Fruit fly (Drosophila melanogaster) whole organism, embryonic: ENCODE results near the gene GlcAT-P.

Experiments
- Atf6 ChIP-seq: fragments of 200-800 bp; sonication (Bioruptor generic); IDR thresholded peaks from 2 replicates; pipeline ENCODE4 v1.3.6; 2022; ENCODE audit warnings: missing biosample characterization, missing genetic modification characterization
- CG10959 ChIP-seq: fragments of 200-800 bp; sonication (Bioruptor generic); IDR thresholded peaks from 2 replicates; pipeline ENCODE4 v1.3.6; 2022; ENCODE audit warnings: missing biosample characterization, missing genetic modification characterization
- CG11398 ChIP-seq: fragments of 200-800 bp; sonication (Bioruptor generic); optimal IDR thresholded peaks from 2 replicates; lab custom pipeline; 2016; ENCODE audit warnings: missing biosample characterization, missing genetic modification characterization
- CG12942 ChIP-seq: fragments of 200-800 bp; sonication (Bioruptor generic); optimal IDR thresholded peaks from 3 replicates; lab custom pipeline; 2016; ENCODE audit warnings: missing biosample characterization, missing genetic modification characterization
- CG13894 ChIP-seq: fragments of 200-800 bp; sonication (Bioruptor generic); optimal IDR thresholded peaks from 3 replicates; lab custom pipeline; 2018; ENCODE audit warnings: missing biosample characterization, mild to moderate bottlenecking, missing genetic modification characterization, moderate library complexity
- CG14014 ChIP-seq: fragments of 200-800 bp; sonication (Bioruptor generic); IDR thresholded peaks from 2 replicates; pipeline ENCODE4 v1.3.6; 2022; ENCODE audit warnings: missing biosample characterization, missing genetic modification characterization
- CG14710 ChIP-seq: fragments of 200-800 bp; sonication (Bioruptor generic); optimal IDR thresholded peaks from 3 replicates; lab custom pipeline; 2019; ENCODE audit warnings: missing biosample characterization, mild to moderate bottlenecking, missing genetic modification characterization, moderate library complexity
- CG14965 ChIP-seq: fragments of 200-800 bp; sonication (Bioruptor generic); optimal IDR thresholded peaks from 2 replicates; lab custom pipeline; 2016; ENCODE audit warnings: missing biosample characterization, missing genetic modification characterization, borderline replicate concordance
- CG15479 ChIP-seq: fragments of 200-800 bp; sonication (Bioruptor generic); optimal IDR thresholded peaks from 3 replicates; lab custom pipeline; 2019; ENCODE audit warnings: missing biosample characterization, mild to moderate bottlenecking, missing genetic modification characterization, moderate library complexity
- CG15601 ChIP-seq: fragments of 200-800 bp; sonication (Bioruptor generic); optimal IDR thresholded peaks from 3 replicates; lab custom pipeline; 2019; ENCODE audit warnings: missing biosample characterization, mild to moderate bottlenecking, missing genetic modification characterization, moderate library complexity
- CG18262 ChIP-seq: fragments of 200-800 bp; optimal IDR thresholded peaks from 3 replicates; lab custom pipeline; 2019; ENCODE audit warnings: missing biosample characterization, mild to moderate bottlenecking, missing genetic modification characterization, moderate library complexity
- CG18599 ChIP-seq: fragments of 200-800 bp; sonication (Bioruptor generic); optimal IDR thresholded peaks from 3 replicates; lab custom pipeline; 2017; ENCODE audit warnings: missing biosample characterization, missing genetic modification characterization, mild to moderate bottlenecking, moderate library complexity, missing genetic modification reagents
- CG2202 ChIP-seq: fragments of 200-800 bp; sonication (Bioruptor generic); optimal IDR thresholded peaks from 2 replicates; lab custom pipeline; 2018; ENCODE audit warnings: missing biosample characterization, mild to moderate bottlenecking, missing genetic modification characterization
- CG3281 ChIP-seq: fragments of 200-800 bp; sonication (Bioruptor generic); optimal IDR thresholded peaks from 3 replicates; lab custom pipeline; 2017; ENCODE audit warnings: missing biosample characterization, mild to moderate bottlenecking, missing genetic modification characterization
- CG3407 ChIP-seq: fragments of 200-800 bp; sonication (Bioruptor generic); optimal IDR thresholded peaks from 2 replicates; lab custom pipeline; 2018; ENCODE audit warnings: missing biosample characterization, mild to moderate bottlenecking, missing genetic modification characterization
- CG42726 ChIP-seq: fragments of 200-800 bp; sonication (Bioruptor generic); IDR thresholded peaks from 2 replicates; pipeline ENCODE4 v1.3.6; 2022; ENCODE audit warnings: missing biosample characterization, missing genetic modification characterization; ENCODE audit not compliant: partially characterized antibody
- CG7271 ChIP-seq: fragments of 200-800 bp; sonication (Bioruptor generic); optimal IDR thresholded peaks from 2 replicates; lab custom pipeline; 2018; ENCODE audit warnings: missing biosample characterization, mild to moderate bottlenecking, missing genetic modification characterization, moderate library complexity
- CG7963 ChIP-seq: fragments of 200-800 bp; sonication (Bioruptor generic); IDR thresholded peaks from 3 replicates; pipeline ENCODE4 v1.3.6; 2022; ENCODE audit warnings: missing biosample characterization, missing genetic modification characterization; ENCODE audit not compliant: partially characterized antibody
- D ChIP-seq, 2 experiments: fragments of 200-800 bp in 1 of 2; fragments of >200 bp in 1 of 2; sonication (Bioruptor generic) in 1 of 2; optimal IDR thresholded peaks; 2 replicates in 1 of 2; 3 replicates in 1 of 2; lab custom pipeline; 2017; ENCODE audit warnings: mild to moderate bottlenecking in 1 of 2, missing biosample characterization in 1 of 2, missing genetic modification characterization in 1 of 2, missing genetic modification reagents in 1 of 2
- E2f2 ChIP-seq: fragments of 200-800 bp; sonication (Bioruptor generic); IDR thresholded peaks from 2 replicates; pipeline ENCODE4 v1.3.6; 2022; ENCODE audit warnings: missing biosample characterization, missing genetic modification characterization
- GATAe ChIP-seq: fragments of 200-800 bp; sonication (Bioruptor generic); conservative IDR thresholded peaks from 2 replicates; pipeline ENCODE4 v1.3.6; 2022; ENCODE audit warnings: missing biosample characterization, missing genetic modification characterization
- HmgZ ChIP-seq: fragments of 200-800 bp; sonication (Bioruptor generic); optimal IDR thresholded peaks from 2 replicates; lab custom pipeline; 2018; ENCODE audit warnings: missing biosample characterization, mild to moderate bottlenecking, missing genetic modification characterization
- Lim3 ChIP-seq: fragments of 200-800 bp; sonication (Bioruptor generic); IDR thresholded peaks from 2 replicates; pipeline ENCODE4 v1.3.6; 2022; ENCODE audit warnings: missing biosample characterization, missing genetic modification characterization
- Med ChIP-seq: fragments of 200-800 bp; sonication (Bioruptor generic); peaks from one replicate; lab custom pipeline; 2016; ENCODE audit warnings: missing biosample characterization, missing genetic modification characterization, mild to moderate bottlenecking, inconsistent platforms, moderate library complexity
- TFAM ChIP-seq: fragments of 200-800 bp; sonication (Bioruptor generic); optimal IDR thresholded peaks from 2 replicates; lab custom pipeline; 2017; ENCODE audit warnings: missing biosample characterization, missing genetic modification characterization, inconsistent platforms
- cad ChIP-seq: fragments of >200 bp; optimal IDR thresholded peaks from 2 replicates; lab custom pipeline; 2017; ENCODE audit warnings: missing biosample characterization, missing genetic modification characterization
- cg ChIP-seq: fragments of 200-800 bp; sonication (Bioruptor generic); optimal IDR thresholded peaks from 3 replicates; lab custom pipeline; 2019; ENCODE audit warnings: missing biosample characterization, mild to moderate bottlenecking, missing genetic modification characterization, moderate library complexity
- dmrt11E ChIP-seq: fragments of 200-800 bp; sonication (Bioruptor generic); optimal IDR thresholded peaks from 3 replicates; lab custom pipeline; 2018; ENCODE audit warnings: missing biosample characterization, mild to moderate bottlenecking, missing genetic modification characterization, moderate library complexity
- ewg ChIP-seq: fragments of 200-800 bp; sonication (Bioruptor generic); optimal IDR thresholded peaks from 3 replicates; lab custom pipeline; 2017; ENCODE audit warnings: mild to moderate bottlenecking, missing biosample characterization, missing genetic modification reagents, missing genetic modification characterization
- gcm2 ChIP-seq: fragments of 200-800 bp; sonication (Bioruptor generic); optimal IDR thresholded peaks from 2 replicates; lab custom pipeline; 2016; ENCODE audit warnings: missing biosample characterization, missing genetic modification characterization
- gem ChIP-seq: fragments of 200-800 bp; sonication (Bioruptor generic); optimal IDR thresholded peaks from 2 replicates; lab custom pipeline; 2019; ENCODE audit warnings: missing biosample characterization, mild to moderate bottlenecking, missing genetic modification characterization, moderate library complexity
- grau ChIP-seq: fragments of 200-800 bp; optimal IDR thresholded peaks from 3 replicates; lab custom pipeline; 2019; ENCODE audit warnings: missing biosample characterization, mild to moderate bottlenecking, missing genetic modification characterization, moderate library complexity
- gt ChIP-seq: fragments of 200-800 bp; sonication (Bioruptor generic); IDR thresholded peaks from 2 replicates; pipeline ENCODE4 v1.3.6; 2022; ENCODE audit warnings: missing biosample characterization, missing genetic modification characterization
- lab ChIP-seq: fragments of 200-800 bp; sonication (Bioruptor generic); optimal IDR thresholded peaks from 3 replicates; lab custom pipeline; 2017; ENCODE audit warnings: missing biosample characterization, missing genetic modification characterization, mild to moderate bottlenecking, moderate library complexity, missing genetic modification reagents
- lola ChIP-seq, 3 experiments: fragments of >200 bp in 2 of 3; fragments of 200-800 bp in 1 of 3; sonication (Bioruptor generic) in 1 of 3; optimal IDR thresholded peaks; 2 replicates each; lab custom pipeline; 2017 to 2019; ENCODE audit warnings: missing biosample characterization in 3 of 3, missing genetic modification characterization in 3 of 3, mild to moderate bottlenecking in 1 of 3, moderate library complexity in 1 of 3
- nmo ChIP-seq: fragments of 200-800 bp; sonication (Bioruptor generic); optimal IDR thresholded peaks from 2 replicates; lab custom pipeline; 2018; ENCODE audit warnings: missing biosample characterization, mild to moderate bottlenecking, missing genetic modification characterization, moderate library complexity
- pb ChIP-seq: fragments of 200-800 bp; sonication (Bioruptor generic); optimal IDR thresholded peaks from 3 replicates; lab custom pipeline; 2016; ENCODE audit warnings: missing biosample characterization, missing genetic modification characterization
- sob ChIP-seq: fragments of 200-800 bp; sonication (Bioruptor generic); IDR thresholded peaks from 2 replicates; pipeline ENCODE4 v1.3.6; 2022; ENCODE audit warnings: missing biosample characterization, missing genetic modification characterization
- tll ChIP-seq, 2 experiments: fragments of 200-800 bp in 1 of 2; fragments of >200 bp in 1 of 2; sonication (Bioruptor generic) in 1 of 2; optimal IDR thresholded peaks; 2 replicates each; lab custom pipeline; 2017 to 2019; ENCODE audit warnings: missing biosample characterization in 2 of 2, missing genetic modification characterization in 2 of 2, mild to moderate bottlenecking in 1 of 2, moderate library complexity in 1 of 2
- tup ChIP-seq: fragments of 200-800 bp; sonication (Bioruptor generic); optimal IDR thresholded peaks from 2 replicates; lab custom pipeline; 2016; ENCODE audit warnings: missing biosample characterization, mild to moderate bottlenecking, missing genetic modification characterization, moderate library complexity
- twi ChIP-seq: fragments of 200-800 bp; optimal IDR thresholded peaks from 2 replicates; lab custom pipeline; 2019; ENCODE audit warnings: missing biosample characterization, mild to moderate bottlenecking, missing genetic modification characterization, moderate library complexity
- vfl ChIP-seq: fragments of 200-800 bp; sonication (Bioruptor generic); optimal IDR thresholded peaks from 2 replicates; lab custom pipeline; 2016; ENCODE audit warnings: missing biosample characterization, missing genetic modification characterization
- vvl ChIP-seq: fragments of 200-800 bp; sonication (Bioruptor generic); IDR thresholded peaks from 2 replicates; pipeline ENCODE4 v1.3.6; 2022; ENCODE audit warnings: missing biosample characterization, missing genetic modification characterization
- zen ChIP-seq: fragments of 200-800 bp; sonication (Bioruptor generic); optimal IDR thresholded peaks from 3 replicates; lab custom pipeline; 2018; ENCODE audit warnings: missing biosample characterization, mild to moderate bottlenecking, missing genetic modification characterization, moderate library complexity
- zf30C ChIP-seq: fragments of 200-800 bp; sonication (Bioruptor generic); optimal IDR thresholded peaks from 3 replicates; lab custom pipeline; 2018; ENCODE audit warnings: missing biosample characterization, mild to moderate bottlenecking, missing genetic modification characterization
- zfh1 ChIP-seq: fragments of 200-800 bp; sonication (Bioruptor generic); IDR thresholded peaks from 3 replicates; pipeline ENCODE4 v1.3.6; 2022; ENCODE audit warnings: missing biosample characterization, missing genetic modification characterization

Gene GlcAT-P

dm6 chr3L:11239191-11239641 lies 41.9 kb upstream of the GlcAT-P start (continued):
- TF ChIP-seq CG14965 (GFP tag; lab: Kevin White, UChicago) = no peak
- TF ChIP-seq CG13894 (tag; lab: Kevin White, UChicago) = peak; percentile 26
- no peak for TF ChIP-seq TFAM (GFP tag; lab: Kevin White, UChicago)
- peak; percentile 14 for TF ChIP-seq HmgZ (tag; lab: Kevin White, UChicago)
- TF ChIP-seq E2f2 = no peak
- TF ChIP-seq grau (tag; lab: Kevin White, UChicago) = peak; percentile 1
- TF ChIP-seq Atf6 (GFP tag; lab: Robert Waterston, UW) = 0 out of 2 replicates have a peak, but pooled peaks have one; percentile 25
- TF ChIP-seq CG15601 (tag; lab: Kevin White, UChicago) = peak; percentile 16
- no peak for TF ChIP-seq gt (GFP tag; lab: Robert Waterston, UW)
- TF ChIP-seq gcm2 = no peak
- TF ChIP-seq lab (GFP tag; lab: Kevin White, UChicago) = peak; percentile 49
- peak; percentile 56 for TF ChIP-seq vvl (GFP tag; lab: Robert Waterston, UW)
- no peak for TF ChIP-seq zfh1
- no peak for TF ChIP-seq CG42726 (GFP tag; lab: Robert Waterston, UW)
- TF ChIP-seq GATAe (GFP tag; lab: Robert Waterston, UW) = 0 out of 2 replicates have a peak, but pooled peaks have one; percentile 26
- TF ChIP-seq CG14710 (tag; lab: Kevin White, UChicago) = no peak
- peak; percentile 28; the same call in 1 of the 2 replicates for TF ChIP-seq sob (GFP tag; lab: Robert Waterston, UW)
- peak; percentile 31 for TF ChIP-seq cg (GFP tag; lab: Kevin White, UChicago)
- no peak for TF ChIP-seq pb (GFP tag; lab: Kevin White, UChicago)
- TF ChIP-seq Lim3 = peak; percentile 33; the same call in 1 of the 2 replicates
- TF ChIP-seq CG18599 (GFP tag; lab: Kevin White, UChicago) = peak; percentile 65

- TF ChIP-seq CG12942 = no peak
- TF ChIP-seq gem (tag; lab: Kevin White, UChicago) = peak; percentile 3
- TF ChIP-seq tup (GFP tag; lab: Kevin White, UChicago) = no peak
- TF ChIP-seq twi (tag; lab: Kevin White, UChicago) = peak; percentile 11
- TF ChIP-seq D (optimal IDR thresholded peaks at IDR 0.05; lab: Kevin White, UChicago) = peak; percentile 9
- TF ChIP-seq D (GFP tag; optimal IDR thresholded peaks at IDR 0.05; lab: Kevin White, UChicago) = no peak
- TF ChIP-seq CG14014 (GFP tag; lab: Robert Waterston, UW) = no peak
- TF ChIP-seq CG3407 = no peak
- peak; percentile 73 for TF ChIP-seq zf30C (GFP tag; lab: Kevin White, UChicago)
- TF ChIP-seq zen = peak; percentile 100
- peak; percentile 35 for TF ChIP-seq CG18262
- TF ChIP-seq vfl (GFP tag; lab: Kevin White, UChicago) = peak; percentile 9
- TF ChIP-seq CG2202 (tag; lab: Kevin White, UChicago) = no peak
- TF ChIP-seq CG10959 (GFP tag; lab: Robert Waterston, UW) = no peak
- peak; percentile 53 for TF ChIP-seq CG15479 (GFP tag; lab: Kevin White, UChicago)
- peak in 1 of 3 experiments; percentile 16 for TF ChIP-seq lola (GFP tag; optimal IDR thresholded peaks at IDR 0.05; lab: Kevin White, UChicago)
- no peak for TF ChIP-seq CG18599 (GFP tag; lab: Kevin White, UChicago)
- no peak for TF ChIP-seq CG3281 (GFP tag; lab: Kevin White, UChicago)
- TF ChIP-seq ewg (GFP tag; lab: Kevin White, UChicago) = no peak
- TF ChIP-seq nmo (GFP tag; lab: Kevin White, UChicago) = peak; percentile 13
- peak; percentile 86 for TF ChIP-seq CG7271 (tag; lab: Kevin White, UChicago)
- peak in 1 of 2 experiments; percentile 99 for TF ChIP-seq tll (GFP tag; optimal IDR thresholded peaks at IDR 0.05; lab: Kevin White, UChicago)
- peak; percentile 55 for TF ChIP-seq Med (GFP tag; lab: Kevin White, UChicago)
- TF ChIP-seq cad (GFP tag; lab: Kevin White, UChicago) = peak; percentile 90
- TF ChIP-seq dmrt11E (tag; lab: Kevin White, UChicago) = peak; percentile 26
- 0 out of 3 replicates have a peak, but pooled peaks have one; percentile 26 for TF ChIP-seq CG7963 (GFP tag; lab: Robert Waterston, UW)
- no peak for TF ChIP-seq CG11398 (GFP tag; lab: Kevin White, UChicago)
Observed at dm6 chr3L:11237127-11237759, 39.9 kb upstream of the GlcAT-P start.
